Fruit fly (Drosophila melanogaster): ENCODE data around the gene CG10096.

Gene CG10096

DNA sequence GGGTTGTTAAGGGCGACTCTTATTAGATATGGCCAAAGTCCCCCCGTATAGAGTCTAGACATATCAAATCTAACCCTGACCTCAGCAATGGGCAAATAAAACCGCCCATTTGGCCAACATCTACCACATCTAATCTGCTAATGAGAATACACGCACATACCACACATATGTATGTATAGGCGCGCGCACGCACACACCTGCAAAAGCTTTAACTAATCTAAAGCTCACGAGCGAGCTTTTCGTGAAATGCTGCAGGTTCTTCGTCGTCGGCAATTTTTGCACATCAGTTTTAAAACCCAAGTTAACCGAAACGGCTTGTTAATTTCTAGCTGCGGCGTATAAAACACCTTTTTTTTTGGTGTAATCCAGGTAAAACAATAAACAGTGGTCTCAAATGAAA lies 48.0 kb upstream of the CG10096 start (continued):
- no peak for TF ChIP-seq ranshi (GFP tag; IDR thresholded peaks at IDR 0.05)
- no peak for TF ChIP-seq cad (GFP tag; optimal IDR thresholded peaks at IDR 0.05)
- no peak for TF ChIP-seq Elba2 (GFP tag; optimal IDR thresholded peaks at IDR 0.05)
- no peak for TF ChIP-seq kni (GFP tag; optimal IDR thresholded peaks at IDR 0.05)
- no peak for TF ChIP-seq CG10431 (GFP tag; optimal IDR thresholded peaks at IDR 0.05)
- TF ChIP-seq sr (GFP tag; IDR thresholded peaks at IDR 0.05) = no peak
- no peak for TF ChIP-seq CG14441 (GFP tag; IDR thresholded peaks at IDR 0.05)
- TF ChIP-seq CG30431 (GFP tag; optimal IDR thresholded peaks at IDR 0.05) = no peak
- TF ChIP-seq Six4 (GFP tag; optimal IDR thresholded peaks at IDR 0.05) = no peak
- TF ChIP-seq CG13894 (tag; optimal IDR thresholded peaks at IDR 0.05) = peak; percentile 30
- TF ChIP-seq CG33213 (GFP tag; optimal IDR thresholded peaks at IDR 0.05) = no peak
- TF ChIP-seq CG4820 (GFP tag; optimal IDR thresholded peaks at IDR 0.05) = no peak
- TF ChIP-seq Camta (GFP tag; optimal IDR thresholded peaks at IDR 0.05) = no peak
- TF ChIP-seq Hr3 (GFP tag; optimal IDR thresholded peaks at IDR 0.05) = no peak
- no peak for TF ChIP-seq sc (optimal IDR thresholded peaks at IDR 0.05)
- TF ChIP-seq sc (GFP tag; optimal IDR thresholded peaks at IDR 0.05) = no peak
- TF ChIP-seq crc (GFP tag; optimal IDR thresholded peaks at IDR 0.05) = no peak
- peak; percentile 20; the same call in 1 of the 2 replicates for TF ChIP-seq Bgb (GFP tag; IDR thresholded peaks at IDR 0.05; ENCODE audit: partially characterized antibody)
- TF ChIP-seq CG16815 (GFP tag; optimal IDR thresholded peaks at IDR 0.05) = no peak
- TF ChIP-seq corto (GFP tag; optimal IDR thresholded peaks at IDR 0.05) = peak; percentile 8
- no peak for TF ChIP-seq CG8089 (GFP tag; optimal IDR thresholded peaks at IDR 0.05)
- no peak for TF ChIP-seq CG17186 (GFP tag; optimal IDR thresholded peaks at IDR 0.05)
- TF ChIP-seq pho (GFP tag; optimal IDR thresholded peaks at IDR 0.05) = no peak
- TF ChIP-seq Sox102F (GFP tag; optimal IDR thresholded peaks at IDR 0.05) = no peak
- no peak for TF ChIP-seq gfzf (GFP tag; optimal IDR thresholded peaks at IDR 0.05)
- TF ChIP-seq NfI (GFP tag; optimal IDR thresholded peaks at IDR 0.05) = no peak
- TF ChIP-seq scrt (GFP tag; optimal IDR thresholded peaks at IDR 0.05) = no peak
- TF ChIP-seq CG3995 (GFP tag; optimal IDR thresholded peaks at IDR 0.05) = no peak
- no peak for TF ChIP-seq pros (GFP tag; optimal IDR thresholded peaks at IDR 0.05)
- no peak for TF ChIP-seq CG10543 (GFP tag; optimal IDR thresholded peaks at IDR 0.05)
- 0 out of 2 replicates have a peak, but pooled peaks have one; percentile 29 for TF ChIP-seq GATAe (GFP tag; conservative IDR thresholded peaks at IDR 0.05)
- TF ChIP-seq CG31224 (GFP tag; IDR thresholded peaks at IDR 0.05) = no peak
- no peak for TF ChIP-seq Xbp1 (GFP tag; optimal IDR thresholded peaks at IDR 0.05)
- no peak for TF ChIP-seq CG7745 (tag; optimal IDR thresholded peaks at IDR 0.05)
- no peak for TF ChIP-seq Gsc (GFP tag; IDR thresholded peaks at IDR 0.05)
- no peak for TF ChIP-seq CG2129 (GFP tag; IDR thresholded peaks at IDR 0.05; ENCODE audit: partially characterized antibody)
- no peak for TF ChIP-seq CG8388 (GFP tag; optimal IDR thresholded peaks at IDR 0.05)
- no peak for TF ChIP-seq onecut (GFP tag; IDR thresholded peaks at IDR 0.05)
- TF ChIP-seq CG6254 (GFP tag; optimal IDR thresholded peaks at IDR 0.05) = no peak
- TF ChIP-seq Nf-YB (GFP tag; optimal IDR thresholded peaks at IDR 0.05) = no peak
- no peak for TF ChIP-seq stc (GFP tag; IDR thresholded peaks at IDR 0.05)
- TF ChIP-seq CG17385 (GFP tag; optimal IDR thresholded peaks at IDR 0.05) = no peak
- TF ChIP-seq Lpt (GFP tag; optimal IDR thresholded peaks at IDR 0.05) = no peak
- no peak for TF ChIP-seq Awh (GFP tag; IDR thresholded peaks at IDR 0.05)
- TF ChIP-seq grn (GFP tag; optimal IDR thresholded peaks at IDR 0.05) = peak; percentile 55
- peak; percentile 60 for TF ChIP-seq mirr (GFP tag; optimal IDR thresholded peaks at IDR 0.05)
- no peak for TF ChIP-seq grau (tag; optimal IDR thresholded peaks at IDR 0.05)
- TF ChIP-seq CG42726 (GFP tag; IDR thresholded peaks at IDR 0.05; ENCODE audit: partially characterized antibody) = no peak
- TF ChIP-seq usp (GFP tag; optimal IDR thresholded peaks at IDR 0.05) = no peak
- TF ChIP-seq cas (GFP tag; IDR thresholded peaks at IDR 0.05) = no peak
- peak; percentile 68 for TF ChIP-seq cg (GFP tag; optimal IDR thresholded peaks at IDR 0.05)
- no peak for TF ChIP-seq slbo (GFP tag; IDR thresholded peaks at IDR 0.05)
